Fruit fly (Drosophila melanogaster) whole organism, embryonic: ENCODE measurements around the gene CG10638.

Source experiments
- Bgb ChIP-seq: fragments of 200-800 bp; sonication (Bioruptor generic); IDR thresholded peaks from 2 replicates; pipeline ENCODE4 v1.3.6; 2022; ENCODE audit warnings: missing biosample characterization, missing genetic modification characterization; ENCODE audit not compliant: partially characterized antibody
- Bteb2 ChIP-seq: fragments of 200-800 bp; sonication (Bioruptor generic); optimal IDR thresholded peaks from 2 replicates; lab custom pipeline; 2016; ENCODE audit warnings: missing biosample characterization, missing genetic modification characterization
- CG10431 ChIP-seq: fragments of 200-800 bp; sonication (Bioruptor generic); optimal IDR thresholded peaks from 3 replicates; lab custom pipeline; 2018; ENCODE audit warnings: missing biosample characterization, mild to moderate bottlenecking, missing genetic modification characterization
- CG11504 ChIP-seq: fragments of 200-800 bp; sonication (Bioruptor generic); optimal IDR thresholded peaks from 3 replicates; lab custom pipeline; 2019; ENCODE audit warnings: missing biosample characterization, mild to moderate bottlenecking, missing genetic modification characterization, moderate library complexity
- CG11560 ChIP-seq: fragments of 200-800 bp; sonication (Bioruptor generic); IDR thresholded peaks from 3 replicates; pipeline ENCODE4 v1.3.6; 2022; ENCODE audit warnings: missing biosample characterization, missing genetic modification characterization
- CG12769 ChIP-seq: fragments of 200-800 bp; sonication (Bioruptor generic); optimal IDR thresholded peaks from 2 replicates; lab custom pipeline; 2019; ENCODE audit warnings: missing biosample characterization, mild to moderate bottlenecking, missing genetic modification characterization, moderate library complexity
- CG14014 ChIP-seq: fragments of 200-800 bp; sonication (Bioruptor generic); IDR thresholded peaks from 2 replicates; pipeline ENCODE4 v1.3.6; 2022; ENCODE audit warnings: missing biosample characterization, missing genetic modification characterization
- CG14050 ChIP-seq: fragments of 200-800 bp; sonication (Bioruptor generic); IDR thresholded peaks from 3 replicates; pipeline ENCODE4 v1.3.6; 2022; ENCODE audit warnings: missing biosample characterization, missing genetic modification characterization
- CG1792 ChIP-seq: fragments of 200-800 bp; sonication (Bioruptor generic); optimal IDR thresholded peaks from 2 replicates; lab custom pipeline; 2016; ENCODE audit warnings: missing biosample characterization, missing genetic modification characterization
- CG18011 ChIP-seq: fragments of 200-800 bp; sonication (Bioruptor generic); optimal IDR thresholded peaks from 2 replicates; lab custom pipeline; 2017; ENCODE audit warnings: missing biosample characterization, missing genetic modification characterization, mild to moderate bottlenecking, moderate library complexity, missing genotype
- CG18476 ChIP-seq: fragments of 200-800 bp; sonication (Bioruptor generic); optimal IDR thresholded peaks from 2 replicates; lab custom pipeline; 2016; ENCODE audit warnings: missing biosample characterization, mild to moderate bottlenecking, missing genetic modification characterization
- CG32532 ChIP-seq: fragments of 200-800 bp; sonication (Bioruptor generic); IDR thresholded peaks from 2 replicates; pipeline ENCODE4 v1.3.6; 2022; ENCODE audit warnings: missing biosample characterization, missing genetic modification characterization
- CG32767 ChIP-seq: fragments of 200-800 bp; sonication (Bioruptor generic); IDR thresholded peaks from 2 replicates; pipeline ENCODE4 v1.3.6; 2022; ENCODE audit warnings: missing biosample characterization, missing genetic modification characterization
- CG33213 ChIP-seq: fragments of 200-800 bp; sonication (Bioruptor generic); optimal IDR thresholded peaks from 3 replicates; lab custom pipeline; 2016; ENCODE audit warnings: missing biosample characterization, missing genetic modification characterization
- CG8281 ChIP-seq: fragments of 200-800 bp; sonication (Bioruptor generic); optimal IDR thresholded peaks from 2 replicates; lab custom pipeline; 2018; ENCODE audit warnings: missing biosample characterization, mild to moderate bottlenecking, missing genetic modification characterization, moderate library complexity
- Fer2 ChIP-seq: fragments of 200-800 bp; sonication (Bioruptor generic); optimal IDR thresholded peaks from 2 replicates; lab custom pipeline; 2018; ENCODE audit warnings: missing biosample characterization, mild to moderate bottlenecking, missing genetic modification characterization, moderate library complexity
- Gug ChIP-seq: fragments of 200-800 bp; sonication (Bioruptor generic); IDR thresholded peaks from 4 replicates; pipeline ENCODE4 v1.3.6; 2022; ENCODE audit warnings: missing biosample characterization, missing genetic modification characterization
- HHEX ChIP-seq: fragments of 200-800 bp; sonication (Bioruptor generic); optimal IDR thresholded peaks from 3 replicates; lab custom pipeline; 2017; ENCODE audit warnings: missing biosample characterization, mild to moderate bottlenecking, missing genetic modification characterization, missing genetic modification reagents
- HLH4C ChIP-seq: fragments of 200-800 bp; sonication (Bioruptor generic); IDR thresholded peaks from 3 replicates; pipeline ENCODE4 v1.3.6; 2022; ENCODE audit warnings: missing biosample characterization, missing genetic modification characterization; ENCODE audit not compliant: partially characterized antibody
- HLHmδ ChIP-seq: fragments of 200-800 bp; sonication (Bioruptor generic); optimal IDR thresholded peaks from 2 replicates; lab custom pipeline; 2018; ENCODE audit warnings: missing biosample characterization, mild to moderate bottlenecking, missing genetic modification characterization, moderate library complexity
- Kr ChIP-seq: fragments of 200-800 bp; sonication (Bioruptor generic); optimal IDR thresholded peaks from 2 replicates; lab custom pipeline; 2017; ENCODE audit warnings: missing biosample characterization, mild to moderate bottlenecking, missing genetic modification characterization
- Rx ChIP-seq: fragments of 200-800 bp; sonication (Bioruptor generic); IDR thresholded peaks from 2 replicates; pipeline ENCODE4 v1.3.6; 2022; ENCODE audit warnings: missing biosample characterization, missing genetic modification characterization
- Scr ChIP-seq: fragments of 200-800 bp; sonication (Bioruptor generic); IDR thresholded peaks from 2 replicates; pipeline ENCODE4 v1.3.6; 2022; ENCODE audit warnings: missing biosample characterization, missing genetic modification characterization; ENCODE audit not compliant: partially characterized antibody
- Sin3A ChIP-seq: fragments of >200 bp; optimal IDR thresholded peaks from 2 replicates; lab custom pipeline; 2018
- Sox100B ChIP-seq: fragments of 200-800 bp; sonication (Bioruptor generic); optimal IDR thresholded peaks from 3 replicates; lab custom pipeline; 2018; ENCODE audit warnings: missing biosample characterization, mild to moderate bottlenecking, missing genetic modification characterization
- Trl ChIP-seq, 3 experiments: fragments of >200 bp in 2 of 3; fragments of 200-800 bp in 1 of 3; sonication (Bioruptor generic) in 1 of 3; optimal IDR thresholded peaks; 2 replicates in 1 of 3; 3 replicates in 2 of 3; lab custom pipeline; 2016 to 2017; ENCODE audit warnings: missing biosample characterization in 1 of 3, missing genetic modification characterization in 1 of 3
- Usf ChIP-seq: fragments of 200-800 bp; sonication (Bioruptor generic); optimal IDR thresholded peaks from 2 replicates; lab custom pipeline; 2017; ENCODE audit warnings: missing genotype, missing biosample characterization, missing genetic modification characterization
- ara ChIP-seq: fragments of 200-800 bp; sonication (Bioruptor generic); IDR thresholded peaks from 2 replicates; pipeline ENCODE4 v1.3.6; 2022; ENCODE audit warnings: missing biosample characterization, missing genetic modification characterization
- bcd ChIP-seq: fragments of 200-800 bp; sonication (Bioruptor generic); optimal IDR thresholded peaks from 2 replicates; lab custom pipeline; 2017; ENCODE audit warnings: missing biosample characterization, mild to moderate bottlenecking, missing genetic modification characterization
- ci ChIP-seq: fragments of 200-800 bp; sonication (Bioruptor generic); IDR thresholded peaks from 3 replicates; pipeline ENCODE4 v1.3.6; 2022; ENCODE audit warnings: missing biosample characterization, missing genetic modification characterization
- croc ChIP-seq: fragments of 200-800 bp; sonication (Bioruptor generic); conservative IDR thresholded peaks from 3 replicates; pipeline ENCODE4 v1.3.6; 2022; ENCODE audit warnings: missing biosample characterization, missing genetic modification characterization
- cwo ChIP-seq: fragments of 200-800 bp; sonication (Bioruptor generic); optimal IDR thresholded peaks from 3 replicates; lab custom pipeline; 2017; ENCODE audit warnings: missing biosample characterization, missing genetic modification characterization, mild to moderate bottlenecking, moderate library complexity, missing genetic modification reagents
- danr ChIP-seq: fragments of 200-800 bp; sonication (Bioruptor generic); IDR thresholded peaks from 2 replicates; pipeline ENCODE4 v1.3.6; 2022; ENCODE audit warnings: missing biosample characterization, missing genetic modification characterization
- dmrt99B ChIP-seq: fragments of 200-800 bp; sonication (Bioruptor generic); optimal IDR thresholded peaks from 2 replicates; lab custom pipeline; 2018; ENCODE audit warnings: missing biosample characterization, mild to moderate bottlenecking, missing genetic modification characterization, moderate library complexity
- ham ChIP-seq: fragments of 200-800 bp; sonication (Bioruptor generic); IDR thresholded peaks from 2 replicates; pipeline ENCODE4 v1.3.6; 2022; ENCODE audit warnings: missing biosample characterization, missing genetic modification characterization
- knrl ChIP-seq: fragments of 200-800 bp; sonication (Bioruptor generic); IDR thresholded peaks from 3 replicates; pipeline ENCODE4 v1.3.6; 2022; ENCODE audit warnings: missing biosample characterization, missing genetic modification characterization; ENCODE audit not compliant: partially characterized antibody
- lab ChIP-seq: fragments of 200-800 bp; sonication (Bioruptor generic); optimal IDR thresholded peaks from 3 replicates; lab custom pipeline; 2017; ENCODE audit warnings: missing biosample characterization, missing genetic modification characterization, mild to moderate bottlenecking, moderate library complexity, missing genetic modification reagents
- peb ChIP-seq: fragments of 200-800 bp; sonication (Bioruptor generic); IDR thresholded peaks from 2 replicates; pipeline ENCODE4 v1.3.6; 2022; ENCODE audit warnings: missing biosample characterization, missing genetic modification characterization
- phol ChIP-seq: fragments of 200-800 bp; sonication (Bioruptor generic); optimal IDR thresholded peaks from 3 replicates; lab custom pipeline; 2018; ENCODE audit warnings: missing biosample characterization, mild to moderate bottlenecking, missing genetic modification characterization, moderate library complexity
- ranshi ChIP-seq: fragments of 200-800 bp; sonication (Bioruptor generic); IDR thresholded peaks from 2 replicates; pipeline ENCODE4 v1.3.6; 2022; ENCODE audit warnings: missing biosample characterization, missing genetic modification characterization
- ro ChIP-seq: fragments of 200-800 bp; sonication (Bioruptor generic); IDR thresholded peaks from 2 replicates; pipeline ENCODE4 v1.3.6; 2022; ENCODE audit warnings: missing biosample characterization, missing genetic modification characterization
- row ChIP-seq: fragments of 200-800 bp; sonication (Bioruptor generic); IDR thresholded peaks from 3 replicates; pipeline ENCODE4 v1.3.6; 2022; ENCODE audit warnings: missing biosample characterization, missing genetic modification characterization
- shn ChIP-seq: fragments of 200-800 bp; sonication (Bioruptor generic); optimal IDR thresholded peaks from 3 replicates; lab custom pipeline; 2016; ENCODE audit warnings: missing biosample characterization, missing genetic modification characterization
- sisA ChIP-seq: fragments of 200-800 bp; sonication (Bioruptor generic); IDR thresholded peaks from 2 replicates; pipeline ENCODE4 v1.3.6; 2022; ENCODE audit warnings: missing biosample characterization, missing genetic modification characterization
- ssp ChIP-seq: fragments of 200-800 bp; sonication (Bioruptor generic); IDR thresholded peaks from 2 replicates; pipeline ENCODE4 v1.3.6; 2022; ENCODE audit warnings: missing biosample characterization, missing genetic modification characterization
- tap ChIP-seq: fragments of 200-800 bp; optimal IDR thresholded peaks from 3 replicates; lab custom pipeline; 2019; ENCODE audit warnings: missing biosample characterization, mild to moderate bottlenecking, missing genetic modification characterization, moderate library complexity
- z ChIP-seq: fragments of 200-800 bp; sonication (Bioruptor generic); IDR thresholded peaks from 3 replicates; pipeline ENCODE4 v1.3.6; 2022; ENCODE audit warnings: missing biosample characterization, missing genetic modification characterization

The CG10638 gene

DNA sequence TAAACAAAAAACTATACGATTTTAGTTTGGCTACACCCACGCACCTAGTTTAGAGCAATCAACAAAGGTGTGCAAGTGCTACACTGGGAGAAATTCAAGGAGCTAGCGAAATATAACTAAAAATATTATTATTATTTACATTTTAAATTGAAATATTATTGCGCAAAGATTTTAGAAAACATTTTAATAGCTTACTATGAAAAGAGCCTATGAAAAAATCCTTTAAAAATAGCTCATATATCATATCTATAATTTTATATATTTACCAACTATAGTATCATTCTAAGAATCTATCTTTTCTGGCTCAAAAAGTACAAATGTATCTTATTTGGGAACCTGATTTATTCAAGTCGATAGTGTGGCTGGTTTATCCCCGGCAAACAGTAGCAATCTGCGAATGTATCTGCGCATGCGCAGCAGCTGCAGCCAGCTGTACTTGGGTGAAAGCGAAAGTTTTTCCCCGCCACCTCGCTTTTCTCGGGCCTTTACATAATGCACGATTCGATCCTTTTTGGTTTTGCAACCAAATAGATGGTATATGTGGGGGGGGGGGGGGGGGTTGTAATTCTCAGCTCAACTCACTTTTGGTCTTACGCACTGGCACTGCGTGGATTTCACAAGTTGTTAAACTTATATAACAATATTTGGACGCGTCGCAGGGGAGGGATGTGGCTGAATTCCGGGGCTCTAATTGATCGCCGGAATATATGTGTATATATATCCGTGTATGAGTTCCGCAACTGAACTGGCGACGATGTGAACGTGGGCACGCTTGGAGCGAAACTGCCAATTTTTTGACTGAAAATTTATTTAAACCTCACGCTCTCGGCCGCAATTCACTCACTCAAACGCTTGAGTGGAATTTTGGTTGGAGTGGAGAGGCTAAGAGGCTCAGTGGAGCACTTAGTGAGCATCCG lies 4.4 kb downstream of the CG10638 start, which contains the start of gene CG10657 (continued):
- TF ChIP-seq danr (no peak), CG12769 (tag; lab: Kevin White, UChicago) (peak; percentile 47), Bteb2 (GFP tag; lab: Kevin White, UChicago) (no peak), CG14050 (GFP tag; lab: Robert Waterston, UW) (no peak), z (GFP tag; lab: Robert Waterston, UW) (peak; percentile 96), Fer2 (tag; lab: Kevin White, UChicago) (no peak)

DNA sequence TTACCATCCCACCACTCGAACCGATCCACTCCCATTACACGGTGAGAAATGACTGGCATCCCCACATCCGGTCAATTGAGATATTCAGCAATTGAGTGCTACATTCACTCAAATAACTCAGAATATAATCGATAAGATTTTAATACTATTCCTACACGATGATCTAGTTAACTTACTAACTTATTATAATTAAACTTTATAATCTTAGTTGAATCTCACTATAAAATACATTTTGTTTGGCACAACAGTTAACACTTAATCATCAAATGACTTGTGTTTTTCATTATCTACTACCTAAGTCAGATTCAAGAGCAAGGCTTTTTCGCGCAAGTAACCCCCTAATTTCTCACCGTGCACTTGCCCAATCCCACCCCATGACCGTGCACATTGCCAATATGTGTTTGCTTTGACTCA lies 5.8 kb downstream of the CG10638 start:
- TF ChIP-seq Sox100B (GFP tag; lab: Kevin White, UChicago) (peak; percentile 51), ranshi (GFP tag; lab: Robert Waterston, UW) (no peak), peb (no peak), CG32767 (GFP tag; lab: Robert Waterston, UW) (no peak), croc (GFP tag; lab: Robert Waterston, UW) (no peak), ara (no peak), CG11560 (tag; lab: Robert Waterston, UW) (0 out of 3 replicates have a peak, but pooled peaks have one; percentile 30), phol (tag; lab: Kevin White, UChicago) (peak; percentile 48), Scr (no peak), Rx (GFP tag; lab: Robert Waterston, UW) (no peak), ci (no peak), HLHmδ (GFP tag; lab: Kevin White, UChicago) (no peak), row (peak; percentile 42; the same call in 2 of the 3 replicates), CG32532 (GFP tag; lab: Robert Waterston, UW) (peak; percentile 4; the same call in 1 of the 2 replicates), Sin3A (no peak), ro (GFP tag; lab: Robert Waterston, UW) (no peak), CG33213 (GFP tag; lab: Kevin White, UChicago) (no peak), CG18011 (GFP tag; lab: Kevin White, UChicago) (no peak), Gug (GFP tag; lab: Robert Waterston, UW) (no peak), dmrt99B (tag; lab: Kevin White, UChicago) (peak; percentile 55), CG10431 (GFP tag; lab: Kevin White, UChicago) (no peak), ham (GFP tag; lab: Robert Waterston, UW) (no peak), cwo (GFP tag; lab: Kevin White, UChicago) (peak; percentile 12), sisA (GFP tag; lab: Robert Waterston, UW) (no peak), bcd (GFP tag; lab: Kevin White, UChicago) (peak; percentile 15), Trl (optimal IDR thresholded peaks at IDR 0.05; lab: Kevin White, UChicago) (no peak), Trl (GFP tag; optimal IDR thresholded peaks at IDR 0.05; lab: Kevin White, UChicago) (no peak), HLH4C (GFP tag; lab: Robert Waterston, UW) (no peak), lab (peak; percentile 53), CG14050 (GFP tag; lab: Robert Waterston, UW) (no peak), Kr (GFP tag; lab: Kevin White, UChicago) (no peak), CG18476 (peak; percentile 20), CG14014 (GFP tag; lab: Robert Waterston, UW) (no peak), CG1792 (GFP tag; lab: Kevin White, UChicago) (no peak), ssp (GFP tag; lab: Robert Waterston, UW) (0 out of 2 replicates have a peak, but pooled peaks have one; percentile 11), CG11504 (peak; percentile 68), Usf (peak; percentile 34), CG8281 (tag; lab: Kevin White, UChicago) (no peak), shn (GFP tag; lab: Kevin White, UChicago) (no peak), tap (tag; lab: Kevin White, UChicago) (peak; percentile 46), knrl (GFP tag; lab: Robert Waterston, UW) (no peak), HHEX (GFP tag; lab: Kevin White, UChicago) (peak; percentile 8), Bgb (GFP tag; lab: Robert Waterston, UW) (no peak)
